Fruit fly (Drosophila melanogaster) whole organism, prepupa: ENCODE data around the gene CG43759.

Source experiments
- Blimp-1 ChIP-seq: fragments of 200-800 bp; sonication (Bioruptor generic); optimal IDR thresholded peaks from 3 replicates; lab custom pipeline; 2017; ENCODE audit warnings: missing biosample characterization, missing genetic modification characterization, mild to moderate bottlenecking, moderate library complexity, missing genetic modification reagents
- CG10631 ChIP-seq: fragments of 200-800 bp; sonication (Bioruptor generic); optimal IDR thresholded peaks from 2 replicates; lab custom pipeline; 2016; ENCODE audit warnings: missing biosample characterization, missing genetic modification characterization
- CG10669 ChIP-seq: fragments of 200-800 bp; sonication (Bioruptor generic); optimal IDR thresholded peaks from 3 replicates; lab custom pipeline; 2018; ENCODE audit warnings: missing biosample characterization, mild to moderate bottlenecking, missing genetic modification characterization, moderate library complexity
- CG11294 ChIP-seq: fragments of 200-800 bp; sonication (Bioruptor generic); IDR thresholded peaks from 2 replicates; pipeline ENCODE4 v1.3.6; 2022; ENCODE audit warnings: missing biosample characterization, missing genetic modification characterization
- CG11762 ChIP-seq: fragments of 200-800 bp; sonication (Bioruptor generic); optimal IDR thresholded peaks from 3 replicates; lab custom pipeline; 2016; ENCODE audit warnings: missing biosample characterization, missing genetic modification characterization; ENCODE audit not compliant: insufficient read depth
- CG15336 ChIP-seq: fragments of 200-800 bp; sonication (Bioruptor generic); IDR thresholded peaks from 2 replicates; pipeline ENCODE4 v1.3.6; 2022; ENCODE audit warnings: missing biosample characterization, missing genetic modification characterization
- CG1621 ChIP-seq: fragments of 200-800 bp; sonication (Bioruptor generic); optimal IDR thresholded peaks from 3 replicates; lab custom pipeline; 2018; ENCODE audit warnings: missing biosample characterization, mild to moderate bottlenecking, missing genetic modification characterization
- CG16779 ChIP-seq: fragments of 200-800 bp; sonication (Bioruptor generic); optimal IDR thresholded peaks from 3 replicates; lab custom pipeline; 2017; ENCODE audit warnings: missing biosample characterization, mild to moderate bottlenecking, missing genetic modification characterization
- CG3032 ChIP-seq: fragments of 200-800 bp; optimal IDR thresholded peaks from 2 replicates; lab custom pipeline; 2019; ENCODE audit warnings: missing biosample characterization, mild to moderate bottlenecking, missing genetic modification characterization, moderate library complexity
- CG32006 ChIP-seq: fragments of 200-800 bp; sonication (Bioruptor generic); optimal IDR thresholded peaks from 3 replicates; lab custom pipeline; 2017; ENCODE audit warnings: missing biosample characterization, mild to moderate bottlenecking, missing genetic modification characterization
- CG34406 ChIP-seq: fragments of 200-800 bp; sonication (Bioruptor generic); optimal IDR thresholded peaks from 3 replicates; lab custom pipeline; 2016; ENCODE audit warnings: missing biosample characterization, missing genetic modification characterization
- CG3919 ChIP-seq: fragments of 200-800 bp; sonication (Bioruptor generic); optimal IDR thresholded peaks from 3 replicates; lab custom pipeline; 2016; ENCODE audit warnings: missing biosample characterization, missing genetic modification characterization
- CG4318 ChIP-seq: fragments of 200-800 bp; sonication (Bioruptor generic); optimal IDR thresholded peaks from 3 replicates; lab custom pipeline; 2017; ENCODE audit warnings: missing biosample characterization, mild to moderate bottlenecking, missing genetic modification characterization
- CG6276 ChIP-seq: fragments of 200-800 bp; sonication (Bioruptor generic); optimal IDR thresholded peaks from 2 replicates; lab custom pipeline; 2017; ENCODE audit warnings: missing biosample characterization, mild to moderate bottlenecking, missing genetic modification characterization
- CG6808 ChIP-seq: fragments of 200-800 bp; sonication (Bioruptor generic); optimal IDR thresholded peaks from 3 replicates; lab custom pipeline; 2017; ENCODE audit warnings: missing biosample characterization, missing genetic modification characterization, mild to moderate bottlenecking, moderate library complexity, missing genetic modification reagents
- CG6854 ChIP-seq: fragments of 200-800 bp; sonication (Bioruptor generic); optimal IDR thresholded peaks from 2 replicates; lab custom pipeline; 2017; ENCODE audit warnings: missing biosample characterization, mild to moderate bottlenecking, missing genetic modification characterization
- CG7368 ChIP-seq: fragments of 200-800 bp; sonication (Bioruptor generic); optimal IDR thresholded peaks from 3 replicates; lab custom pipeline; 2016; ENCODE audit warnings: missing biosample characterization, missing genetic modification characterization
- CG8119 ChIP-seq: fragments of 200-800 bp; sonication (Bioruptor generic); IDR thresholded peaks from 3 replicates; pipeline ENCODE4 v1.3.6; 2022; ENCODE audit warnings: missing biosample characterization, missing genetic modification characterization
- CG8632 ChIP-seq: fragments of 200-800 bp; sonication (Bioruptor generic); optimal IDR thresholded peaks from 3 replicates; lab custom pipeline; 2016; ENCODE audit warnings: missing biosample characterization, missing genetic modification characterization
- CG9139 ChIP-seq: fragments of 200-800 bp; sonication (Bioruptor generic); optimal IDR thresholded peaks from 3 replicates; lab custom pipeline; 2017; ENCODE audit warnings: missing biosample characterization, mild to moderate bottlenecking, missing genetic modification characterization
- Eip75B ChIP-seq: fragments of 200-800 bp; sonication (Bioruptor generic); optimal IDR thresholded peaks from 3 replicates; lab custom pipeline; 2016; ENCODE audit warnings: missing biosample characterization, missing genetic modification characterization
- Eip78C ChIP-seq: fragments of 200-800 bp; sonication (Bioruptor generic); peaks from one replicate; lab custom pipeline; 2016; ENCODE audit warnings: missing biosample characterization, missing genetic modification characterization
- Ets21C ChIP-seq: fragments of 200-800 bp; sonication (Bioruptor generic); optimal IDR thresholded peaks from 3 replicates; lab custom pipeline; 2016; ENCODE audit warnings: missing biosample characterization, missing genetic modification characterization
- Gug ChIP-seq: fragments of 200-800 bp; sonication (Bioruptor generic); IDR thresholded peaks from 2 replicates; pipeline ENCODE4 v1.3.6; 2022; ENCODE audit warnings: missing biosample characterization, missing genetic modification characterization
- Hr38 ChIP-seq: sonication (Bioruptor generic); optimal IDR thresholded peaks from 2 replicates; lab custom pipeline; 2016; ENCODE audit warnings: missing biosample characterization, missing genetic modification characterization
- Hr4 ChIP-seq: fragments of 200-800 bp; sonication (Bioruptor generic); optimal IDR thresholded peaks from 3 replicates; lab custom pipeline; 2016; ENCODE audit warnings: missing biosample characterization, missing genetic modification characterization
- OdsH ChIP-seq: fragments of 200-800 bp; sonication (Bioruptor generic); optimal IDR thresholded peaks from 3 replicates; lab custom pipeline; 2016; ENCODE audit warnings: missing biosample characterization, missing genetic modification characterization
- Smox ChIP-seq: fragments of 200-800 bp; sonication (Bioruptor generic); optimal IDR thresholded peaks from 3 replicates; lab custom pipeline; 2016; ENCODE audit warnings: missing biosample characterization, missing genetic modification characterization
- Sox102F ChIP-seq: fragments of 200-800 bp; sonication (Bioruptor generic); optimal IDR thresholded peaks from 2 replicates; lab custom pipeline; 2016; ENCODE audit warnings: missing biosample characterization, mild to moderate bottlenecking, missing genetic modification characterization
- Sox14 ChIP-seq: fragments of 200-800 bp; sonication (Bioruptor generic); optimal IDR thresholded peaks from 3 replicates; lab custom pipeline; 2016; ENCODE audit warnings: missing biosample characterization, missing genetic modification characterization
- Sox15 ChIP-seq: fragments of 200-800 bp; sonication (Bioruptor generic); optimal IDR thresholded peaks from 3 replicates; lab custom pipeline; 2016; ENCODE audit warnings: missing biosample characterization, missing genetic modification characterization
- cyc ChIP-seq: fragments of 200-800 bp; sonication (Bioruptor generic); optimal IDR thresholded peaks from 3 replicates; lab custom pipeline; 2016; ENCODE audit warnings: missing biosample characterization, missing genetic modification characterization
- dsx ChIP-seq: fragments of 200-800 bp; optimal IDR thresholded peaks from 3 replicates; lab custom pipeline; 2019; ENCODE audit warnings: missing biosample characterization, mild to moderate bottlenecking, missing genetic modification characterization, moderate library complexity; ENCODE audit not compliant: poor library complexity, severe bottlenecking
- eg ChIP-seq: fragments of 200-800 bp; sonication (Bioruptor generic); IDR thresholded peaks from 3 replicates; pipeline ENCODE4 v1.3.6; 2022; ENCODE audit warnings: missing biosample characterization, missing genetic modification characterization
- esn ChIP-seq: fragments of 200-800 bp; sonication (Bioruptor generic); optimal IDR thresholded peaks from 2 replicates; lab custom pipeline; 2016; ENCODE audit warnings: missing biosample characterization, mild to moderate bottlenecking, missing genetic modification characterization, moderate library complexity
- fd59A ChIP-seq: fragments of 200-800 bp; sonication (Bioruptor generic); optimal IDR thresholded peaks from 2 replicates; lab custom pipeline; 2017; ENCODE audit warnings: missing biosample characterization, mild to moderate bottlenecking, missing genetic modification characterization, missing genetic modification reagents
- fd85E ChIP-seq: fragments of 200-800 bp; sonication (Bioruptor generic); optimal IDR thresholded peaks from 3 replicates; lab custom pipeline; 2016; ENCODE audit warnings: missing biosample characterization, missing genetic modification characterization
- fkh ChIP-seq: fragments of 200-800 bp; sonication (Bioruptor generic); optimal IDR thresholded peaks from 3 replicates; lab custom pipeline; 2017; ENCODE audit warnings: missing biosample characterization, mild to moderate bottlenecking, missing genetic modification characterization, moderate library complexity
- lz ChIP-seq: fragments of 200-800 bp; sonication (Bioruptor generic); optimal IDR thresholded peaks from 3 replicates; lab custom pipeline; 2016; ENCODE audit warnings: missing biosample characterization, missing genetic modification characterization
- net ChIP-seq: fragments of 200-800 bp; sonication (Bioruptor generic); optimal IDR thresholded peaks from 3 replicates; lab custom pipeline; 2016; ENCODE audit warnings: missing biosample characterization, missing genetic modification characterization
- salr ChIP-seq, 2 experiments: fragments of 200-800 bp; sonication (Bioruptor generic); optimal IDR thresholded peaks; 3 replicates each; lab custom pipeline; 2016 to 2018; ENCODE audit warnings: missing biosample characterization in 2 of 2, missing genetic modification characterization in 2 of 2, mild to moderate bottlenecking in 1 of 2
- spab ChIP-seq: fragments of 200-800 bp; sonication (Bioruptor generic); optimal IDR thresholded peaks from 2 replicates; lab custom pipeline; 2017; ENCODE audit warnings: missing biosample characterization, mild to moderate bottlenecking, missing genetic modification characterization, missing genetic modification reagents
- ss ChIP-seq, 2 experiments: fragments of 200-800 bp; sonication (Bioruptor generic); optimal IDR thresholded peaks; 2 replicates in 1 of 2; 3 replicates in 1 of 2; lab custom pipeline; 2017 to 2018; ENCODE audit warnings: mild to moderate bottlenecking in 2 of 2, missing biosample characterization in 2 of 2, missing genetic modification characterization in 2 of 2, moderate library complexity in 1 of 2
- svp ChIP-seq: fragments of 200-800 bp; sonication (Bioruptor generic); peaks from one replicate; lab custom pipeline; 2016; ENCODE audit warnings: missing biosample characterization, missing genetic modification characterization
- topi ChIP-seq: fragments of 200-800 bp; sonication (Bioruptor generic); optimal IDR thresholded peaks from 3 replicates; lab custom pipeline; 2016; ENCODE audit warnings: missing biosample characterization, missing genetic modification characterization
- vri ChIP-seq: fragments of 200-800 bp; sonication (Bioruptor generic); optimal IDR thresholded peaks from 3 replicates; lab custom pipeline; 2016; ENCODE audit warnings: missing biosample characterization, mild to moderate bottlenecking, missing genetic modification characterization

Gene CG43759

DNA sequence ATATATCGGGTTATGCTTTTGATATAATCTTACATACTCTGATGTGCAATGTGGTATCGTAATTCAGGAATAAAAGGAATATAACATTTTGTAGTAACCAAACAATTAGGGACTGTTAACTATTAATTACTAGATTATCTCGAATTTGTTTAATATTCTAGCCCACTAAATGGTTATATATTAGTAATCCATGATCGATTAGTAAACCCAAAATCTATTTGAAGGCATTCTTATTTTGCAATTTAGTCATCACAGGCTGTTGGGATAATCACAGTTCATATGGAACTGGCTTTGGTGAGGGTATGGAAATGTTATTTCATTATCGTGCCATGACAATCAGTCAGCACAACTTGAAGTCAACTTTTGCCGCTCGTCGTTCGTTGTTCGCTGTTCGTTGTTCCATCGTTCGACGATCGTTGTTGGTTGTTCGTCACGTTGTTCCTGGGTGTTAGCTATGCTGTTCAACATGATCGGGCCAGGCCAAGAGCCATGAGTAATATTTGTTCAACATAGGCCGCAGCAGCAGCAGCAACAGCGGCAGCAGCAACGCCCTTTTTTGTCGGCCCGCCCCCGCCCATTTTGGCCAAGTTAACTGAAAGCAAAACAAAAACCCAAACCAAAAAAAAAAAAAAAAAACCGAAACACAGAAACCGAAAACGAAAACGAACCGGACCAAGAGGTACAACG lies 4.3 kb upstream of the CG43759 start (continued):
- no peak for TF ChIP-seq Blimp-1 (GFP tag; lab: Kevin White, UChicago)
- no peak for TF ChIP-seq spab (GFP tag; lab: Kevin White, UChicago)
- TF ChIP-seq Eip75B, result no peak
- peak; percentile 31 for TF ChIP-seq Smox (GFP tag; lab: Kevin White, UChicago)
- TF ChIP-seq OdsH (GFP tag; lab: Kevin White, UChicago), result no peak
- 0 out of 2 replicates have a peak, but pooled peaks have one; percentile 10 for TF ChIP-seq Gug (GFP tag; lab: Robert Waterston, UW)
- no peak for TF ChIP-seq Sox102F
- no peak for TF ChIP-seq fd85E (GFP tag; lab: Kevin White, UChicago)
- TF ChIP-seq fkh, result no peak
- peak; percentile 4 for TF ChIP-seq CG3032 (tag; lab: Kevin White, UChicago)
- peak; percentile 6 for TF ChIP-seq CG10669 (GFP tag; lab: Kevin White, UChicago)
- TF ChIP-seq CG11294 (GFP tag; lab: Robert Waterston, UW), result no peak
- TF ChIP-seq fd59A, result no peak
- peak; percentile 9 for TF ChIP-seq lz (GFP tag; lab: Kevin White, UChicago)
- no peak for TF ChIP-seq CG34406
- no peak for TF ChIP-seq dsx (GFP tag; lab: Kevin White, UChicago)
- TF ChIP-seq Sox14, result no peak
- no peak for TF ChIP-seq cyc (GFP tag; lab: Kevin White, UChicago)
- TF ChIP-seq Eip78C (GFP tag; lab: Kevin White, UChicago), result peak; percentile 76
- no peak for TF ChIP-seq Hr38 (GFP tag; lab: Kevin White, UChicago)
- no peak for TF ChIP-seq CG15336 (GFP tag; lab: Robert Waterston, UW)

DNA sequence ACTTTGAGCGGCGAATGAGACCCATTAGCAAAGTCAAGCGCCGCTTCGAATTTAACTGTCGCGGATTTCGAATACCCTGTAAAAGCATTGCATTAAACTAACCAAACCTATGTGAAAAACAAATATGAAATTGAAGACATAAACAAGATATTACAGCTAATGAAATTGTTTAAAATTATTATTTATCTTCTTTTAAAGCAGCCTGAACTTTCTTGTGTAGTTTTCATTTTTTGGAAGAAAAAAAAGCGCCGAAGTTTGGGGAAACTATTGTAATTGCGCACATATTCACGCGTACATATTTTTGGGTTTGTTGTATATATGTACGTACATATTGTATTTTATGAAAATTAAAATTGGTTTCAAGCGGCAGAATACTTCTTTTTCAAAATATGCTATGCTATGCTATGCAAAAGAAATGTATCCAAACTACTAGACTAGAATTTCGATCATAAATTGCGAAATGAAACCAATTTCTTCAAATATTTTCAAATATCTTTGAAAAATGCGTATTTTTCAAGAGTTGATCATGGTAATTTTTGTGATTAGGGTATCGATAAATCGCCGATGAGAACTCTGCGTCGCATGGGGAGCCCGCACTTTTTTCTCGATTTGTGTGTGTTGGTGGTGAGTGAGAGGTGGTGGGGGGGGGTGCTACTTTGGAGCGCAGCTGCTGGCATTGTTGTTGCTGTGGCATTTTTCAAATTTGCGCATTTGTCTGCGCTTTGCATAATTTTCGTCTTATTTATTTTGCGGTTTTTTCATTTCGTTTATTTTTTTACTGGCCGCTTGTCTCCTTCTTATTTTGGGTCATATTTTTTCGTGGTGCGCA lies 3.5 kb upstream of the CG43759 start:
- TF ChIP-seq fd85E (GFP tag; lab: Kevin White, UChicago), result no peak
- no peak for TF ChIP-seq net (GFP tag; lab: Kevin White, UChicago)
- no peak for TF ChIP-seq CG3919 (GFP tag; lab: Kevin White, UChicago)
- peak; percentile 16 for TF ChIP-seq topi (GFP tag; lab: Kevin White, UChicago)
- no peak for TF ChIP-seq CG8632 (GFP tag; lab: Kevin White, UChicago)
- TF ChIP-seq Hr4 (GFP tag; lab: Kevin White, UChicago), result no peak
- no peak for TF ChIP-seq CG1621 (tag; lab: Kevin White, UChicago)
- TF ChIP-seq svp (GFP tag; lab: Kevin White, UChicago), result peak; percentile 61
- no peak for TF ChIP-seq Gug (GFP tag; lab: Robert Waterston, UW)
- TF ChIP-seq Eip75B, result no peak
- peak; percentile 21 for TF ChIP-seq esn (GFP tag; lab: Kevin White, UChicago)
- no peak for TF ChIP-seq Ets21C
- no peak for TF ChIP-seq CG10631
- no peak for TF ChIP-seq Sox14
- TF ChIP-seq spab (GFP tag; lab: Kevin White, UChicago), result no peak
- TF ChIP-seq vri (GFP tag; lab: Kevin White, UChicago), result no peak
- TF ChIP-seq CG6808 (GFP tag; lab: Kevin White, UChicago), result no peak
- no peak for TF ChIP-seq CG6854
- TF ChIP-seq Eip78C (GFP tag; lab: Kevin White, UChicago), result peak; percentile 72
- no peak for TF ChIP-seq Sox15
- TF ChIP-seq cyc (GFP tag; lab: Kevin White, UChicago), result no peak
- TF ChIP-seq CG15336 (GFP tag; lab: Robert Waterston, UW), result 0 out of 2 replicates have a peak, but pooled peaks have one; percentile 11
- TF ChIP-seq CG16779 (tag; lab: Kevin White, UChicago), result no peak
- no peak for TF ChIP-seq CG6276 (GFP tag; lab: Kevin White, UChicago)
- no peak for TF ChIP-seq fkh
- TF ChIP-seq CG9139 (GFP tag; lab: Kevin White, UChicago), result no peak
- peak; percentile 18; the same call in 1 of the 3 replicates for TF ChIP-seq eg (GFP tag; lab: Robert Waterston, UW)
- no peak for TF ChIP-seq Sox102F
- TF ChIP-seq CG3032 (tag; lab: Kevin White, UChicago), result no peak
- no peak for TF ChIP-seq fd59A
- no peak for TF ChIP-seq salr (GFP tag; optimal IDR thresholded peaks at IDR 0.05; lab: Kevin White, UChicago)
- no peak for TF ChIP-seq ss (GFP tag; optimal IDR thresholded peaks at IDR 0.05; lab: Kevin White, UChicago)
- no peak for TF ChIP-seq CG8119 (GFP tag; lab: Robert Waterston, UW)
- peak; percentile 2 for TF ChIP-seq CG32006 (GFP tag; lab: Kevin White, UChicago)
- no peak for TF ChIP-seq CG4318 (GFP tag; lab: Kevin White, UChicago)
- no peak for TF ChIP-seq CG7368
- no peak for TF ChIP-seq CG11762 (GFP tag; lab: Kevin White, UChicago)
